Fruit fly (Drosophila melanogaster): Measurements from ENCODE around the gene CG31126.

Gene CG31126

DNA sequence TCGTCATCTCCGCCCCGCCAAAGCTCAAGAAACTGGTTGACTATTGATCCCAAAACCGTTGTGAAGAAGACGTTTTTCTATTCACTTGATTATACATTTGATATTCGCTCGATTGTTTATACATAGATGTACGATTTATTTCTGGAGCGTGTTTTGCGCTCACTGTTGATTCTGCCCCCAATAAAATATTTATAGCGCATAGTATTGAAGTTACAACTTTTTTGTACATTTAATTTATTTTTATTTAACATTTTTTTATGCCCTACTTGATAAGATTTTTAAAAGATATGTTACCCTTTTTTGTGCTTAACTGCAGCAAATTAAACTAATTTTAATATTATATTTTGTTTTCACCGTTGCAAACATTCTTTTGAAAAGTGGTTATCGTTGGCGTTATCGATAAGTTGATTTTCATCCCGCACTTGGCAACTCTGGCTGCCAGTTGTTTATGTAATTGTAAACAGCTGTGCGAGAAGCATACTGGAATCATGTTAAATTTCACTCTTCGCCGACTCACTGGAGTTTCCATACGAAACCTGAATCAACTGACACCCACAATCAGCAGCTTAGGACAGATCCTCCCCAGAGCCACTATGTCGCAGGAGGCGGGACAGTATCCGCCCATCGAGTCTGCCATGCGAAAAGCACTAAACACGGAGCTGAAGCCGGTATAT lies at the start of gene CG31126:
TSS of gene CG31126 (plus strand) at position 449 of the 674 bp plus-strand sequence.
- no peak for TF ChIP-seq Clk (GFP tag; optimal IDR thresholded peaks at IDR 0.05)
- no peak for TF ChIP-seq Mnt (GFP tag; optimal IDR thresholded peaks at IDR 0.05)
- no peak for TF ChIP-seq cnc (optimal IDR thresholded peaks at IDR 0.05)
- no peak for TF ChIP-seq Hr96 (GFP tag; optimal IDR thresholded peaks at IDR 0.05)
- TF ChIP-seq kay (GFP tag; ENCODE audit: borderline replicate concordance) = no peak
- no peak for TF ChIP-seq CG12768 (GFP tag; optimal IDR thresholded peaks at IDR 0.05)
- TF ChIP-seq CG33017 (tag; optimal IDR thresholded peaks at IDR 0.05) = no peak
- TF ChIP-seq tj (GFP tag; optimal IDR thresholded peaks at IDR 0.05) = no peak
- peak; percentile 98 for TF ChIP-seq CG14711 (tag; optimal IDR thresholded peaks at IDR 0.05)
- TF ChIP-seq CG7101 (tag; optimal IDR thresholded peaks at IDR 0.05) = no peak
- peak; percentile 33 for TF ChIP-seq CG11617 (GFP tag; optimal IDR thresholded peaks at IDR 0.05)
- TF ChIP-seq CG7045 (GFP tag; optimal IDR thresholded peaks at IDR 0.05) = no peak
- TF ChIP-seq pad (GFP tag; optimal IDR thresholded peaks at IDR 0.05) = no peak

DNA sequence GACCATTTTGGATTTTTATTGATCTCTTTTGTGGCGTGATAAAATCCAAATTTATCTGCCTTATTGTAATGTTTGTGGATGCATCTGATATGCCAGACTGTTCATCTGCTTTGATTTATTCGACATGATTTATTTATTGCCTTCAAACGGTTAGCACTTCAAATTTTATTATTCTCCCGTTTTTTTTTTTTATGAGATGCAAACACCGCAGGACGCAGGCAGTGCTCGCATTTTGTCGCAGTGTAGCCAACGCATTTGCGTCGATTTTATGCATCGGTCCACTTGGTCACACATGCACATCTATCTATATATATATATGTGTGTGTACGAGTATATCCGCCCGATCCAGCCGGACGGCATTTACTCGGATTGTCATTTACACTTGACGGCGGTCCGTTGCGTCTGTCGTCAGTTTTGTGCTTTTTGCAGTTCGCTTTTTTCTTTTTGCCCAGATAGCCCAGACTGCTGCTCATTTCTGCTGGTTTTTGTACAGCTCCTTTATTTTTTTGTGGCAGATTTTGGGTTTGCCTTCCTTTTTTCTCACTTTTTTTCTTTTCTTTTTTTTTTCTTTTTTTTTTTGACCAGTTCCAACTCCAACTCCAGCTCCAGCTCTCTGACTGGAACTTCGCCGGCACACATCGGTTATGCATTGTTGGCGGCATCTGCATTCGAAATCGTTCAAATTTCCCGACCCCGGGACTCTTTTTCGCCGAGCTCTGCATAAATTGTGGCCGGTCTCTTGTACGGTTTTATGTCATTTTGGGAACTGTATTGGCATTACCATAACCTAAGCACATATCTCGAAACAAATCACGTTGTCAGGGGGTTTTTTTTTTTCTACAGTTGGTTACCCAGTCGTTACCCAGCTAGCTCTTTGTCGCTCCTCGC lies 45.4 kb upstream of the CG31126 start:
- TF ChIP-seq tj (GFP tag; optimal IDR thresholded peaks at IDR 0.05) (peak; percentile 95), CG5204 (GFP tag; optimal IDR thresholded peaks at IDR 0.05) (no peak)

DNA sequence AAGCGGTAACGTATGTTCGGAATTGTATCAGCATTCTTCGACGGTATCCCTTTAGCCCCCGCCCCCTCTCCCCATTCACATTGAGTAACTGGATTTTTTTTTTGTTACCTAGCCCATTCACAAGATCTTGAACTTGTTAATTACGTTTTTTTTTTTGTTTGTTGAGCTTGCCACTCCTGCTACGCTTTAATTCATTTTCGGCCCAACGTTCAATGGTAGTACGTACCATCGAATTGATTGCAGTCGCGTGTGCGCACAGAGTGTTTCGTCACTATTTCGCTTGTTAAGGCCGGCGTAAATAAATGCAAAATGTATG lies 44.8 kb upstream of the CG31126 start:
- no peak for TF ChIP-seq CG11617 (GFP tag; optimal IDR thresholded peaks at IDR 0.05)
- peak; percentile 67 for TF ChIP-seq tj (GFP tag; optimal IDR thresholded peaks at IDR 0.05)
- no peak for TF ChIP-seq kay (GFP tag; ENCODE audit: borderline replicate concordance)

dm6 chr3R:24620569-24620968 lies 38.9 kb upstream of the CG31126 start:
- TF ChIP-seq CG12768 (GFP tag; optimal IDR thresholded peaks at IDR 0.05) (no peak), Clk (GFP tag; optimal IDR thresholded peaks at IDR 0.05) (no peak), ovo (GFP tag; optimal IDR thresholded peaks at IDR 0.05) (no peak), Mnt (GFP tag; optimal IDR thresholded peaks at IDR 0.05) (no peak), CG33017 (tag; optimal IDR thresholded peaks at IDR 0.05) (no peak)

DNA sequence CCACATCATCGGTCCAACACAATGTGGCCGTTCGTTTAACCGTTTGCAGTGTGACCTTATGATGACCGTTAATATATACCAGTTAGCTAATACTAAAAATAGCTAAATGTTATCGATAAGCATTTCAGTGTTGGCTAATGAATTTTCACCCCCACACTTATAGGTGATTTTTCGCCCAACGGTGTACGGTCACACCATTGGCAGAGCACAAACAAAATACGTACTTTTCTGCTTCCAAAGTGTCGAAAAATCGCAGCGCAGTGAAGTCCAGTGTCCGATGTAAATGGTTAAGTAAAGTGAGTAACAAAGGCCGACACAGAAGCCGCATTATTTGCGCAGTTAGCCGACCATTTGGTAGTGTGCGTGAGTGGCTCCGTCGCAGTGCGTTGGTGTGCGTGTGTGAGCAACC lies 33.9 kb upstream of the CG31126 start, which contains the start of the genes Syx18 and atl:
TSS of gene Syx18 (minus strand) at position 46 of the 409 bp plus-strand sequence.
TSS of gene atl (plus strand) at position 155 of the 409 bp plus-strand sequence.
- TF ChIP-seq Mnt (GFP tag; optimal IDR thresholded peaks at IDR 0.05) (peak; percentile 41), CG7101 (tag; optimal IDR thresholded peaks at IDR 0.05) (peak; percentile 28), ovo (GFP tag; optimal IDR thresholded peaks at IDR 0.05) (no peak), CG1620 (GFP tag; optimal IDR thresholded peaks at IDR 0.05) (peak; percentile 67), cnc (optimal IDR thresholded peaks at IDR 0.05) (no peak), Hr96 (GFP tag; optimal IDR thresholded peaks at IDR 0.05) (no peak), CG33017 (tag; optimal IDR thresholded peaks at IDR 0.05) (no peak), Clk (GFP tag; optimal IDR thresholded peaks at IDR 0.05) (no peak), bab1 (GFP tag; optimal IDR thresholded peaks at IDR 0.05) (peak; percentile 85), Crg-1 (GFP tag; optimal IDR thresholded peaks at IDR 0.05) (peak; percentile 36), pad (GFP tag; optimal IDR thresholded peaks at IDR 0.05) (peak; percentile 26), kay (GFP tag; ENCODE audit: borderline replicate concordance) (no peak), CG11617 (GFP tag; optimal IDR thresholded peaks at IDR 0.05) (no peak), cic (GFP tag; optimal IDR thresholded peaks at IDR 0.05) (peak; percentile 38), CG7045 (GFP tag; optimal IDR thresholded peaks at IDR 0.05) (no peak), CG12768 (GFP tag; optimal IDR thresholded peaks at IDR 0.05) (no peak), tj (GFP tag; optimal IDR thresholded peaks at IDR 0.05) (no peak), CG5204 (GFP tag; optimal IDR thresholded peaks at IDR 0.05) (no peak), CG14711 (tag; optimal IDR thresholded peaks at IDR 0.05) (peak; percentile 56)

- TF ChIP-seq Mnt (GFP tag; optimal IDR thresholded peaks at IDR 0.05) = peak; percentile 43
- peak; percentile 21 for TF ChIP-seq CG7101 (tag; optimal IDR thresholded peaks at IDR 0.05)
- peak; percentile 11 for TF ChIP-seq CG33017 (tag; optimal IDR thresholded peaks at IDR 0.05)
- no peak for TF ChIP-seq cnc (optimal IDR thresholded peaks at IDR 0.05)
- TF ChIP-seq CG14711 (tag; optimal IDR thresholded peaks at IDR 0.05) = peak; percentile 37
- TF ChIP-seq pad (GFP tag; optimal IDR thresholded peaks at IDR 0.05) = peak; percentile 30
- no peak for TF ChIP-seq cic (GFP tag; optimal IDR thresholded peaks at IDR 0.05)
- no peak for TF ChIP-seq toe (GFP tag; optimal IDR thresholded peaks at IDR 0.05)
- TF ChIP-seq bab1 (GFP tag; optimal IDR thresholded peaks at IDR 0.05) = peak; percentile 34
- peak; percentile 17 for TF ChIP-seq Clk (GFP tag; optimal IDR thresholded peaks at IDR 0.05)
- peak; percentile 65 for TF ChIP-seq CG7045 (GFP tag; optimal IDR thresholded peaks at IDR 0.05)
- no peak for TF ChIP-seq kay (GFP tag; ENCODE audit: borderline replicate concordance)
- TF ChIP-seq CG5204 (GFP tag; optimal IDR thresholded peaks at IDR 0.05) = no peak
- TF ChIP-seq ovo (GFP tag; optimal IDR thresholded peaks at IDR 0.05) = no peak
- peak; percentile 14 for TF ChIP-seq CG11617 (GFP tag; optimal IDR thresholded peaks at IDR 0.05)
- no peak for TF ChIP-seq CG12768 (GFP tag; optimal IDR thresholded peaks at IDR 0.05)
- no peak for TF ChIP-seq Crg-1 (GFP tag; optimal IDR thresholded peaks at IDR 0.05)
- TF ChIP-seq tj (GFP tag; optimal IDR thresholded peaks at IDR 0.05) = no peak
- TF ChIP-seq CG1620 (GFP tag; optimal IDR thresholded peaks at IDR 0.05) = no peak
- no peak for TF ChIP-seq Hr96 (GFP tag; optimal IDR thresholded peaks at IDR 0.05)
Observed at dm6 chr3R:24626003-24626486, 33.4 kb upstream of the CG31126 start.

All from whole organism, adult.